Worm (Caenorhabditis elegans): Measurements from ENCODE around the gene T16G1.7.

The T16G1.7 gene

ce11 chrV:12937098-12937497 lies 2.2 kb upstream of the T16G1.7 start, which contains the start of gene T16G1.6:
T16G1.6 (minus strand) TSS chrV:12937174.
- TF ChIP-seq unc-86 (tag; optimal IDR thresholded peaks at IDR 0.05) (no peak), fkh-8 (tag; optimal IDR thresholded peaks at IDR 0.05) (no peak), fkh-4 (tag; optimal IDR thresholded peaks at IDR 0.05; ENCODE audit: borderline replicate concordance) (no peak), nhr-20 (tag; optimal IDR thresholded peaks at IDR 0.05) (peak; percentile 56), zag-1 (tag; optimal IDR thresholded peaks at IDR 0.05) (no peak), lin-35 (GFP tag; optimal IDR thresholded peaks at IDR 0.05) (peak in 1 of 2 experiments; percentile 17), elt-2 (tag; optimal IDR thresholded peaks at IDR 0.05) (peak; percentile 82), lin-14 (GFP tag; optimal IDR thresholded peaks at IDR 0.05) (peak; percentile 4), hlh-4 (tag; optimal IDR thresholded peaks at IDR 0.05) (no peak), unc-62 (GFP tag; optimal IDR thresholded peaks at IDR 0.05) (no peak)

ce11 chrV:12933654-12934053 lies 1.3 kb downstream of the T16G1.7 start:
- TF ChIP-seq zip-4 (GFP tag; optimal IDR thresholded peaks at IDR 0.05) = no peak
- TF ChIP-seq jun-1 (tag; optimal IDR thresholded peaks at IDR 0.05) = no peak
- peak; percentile 28 for TF ChIP-seq nhr-85 (tag)
- TF ChIP-seq elt-2 (tag; optimal IDR thresholded peaks at IDR 0.05) = peak; percentile 37
- TF ChIP-seq efl-1 (optimal IDR thresholded peaks at IDR 0.05) = no peak
- peak in 1 of 2 experiments; percentile 2 for TF ChIP-seq efl-1 (GFP tag; optimal IDR thresholded peaks at IDR 0.05 in 1 of 2)
- TF ChIP-seq nhr-20 (tag; optimal IDR thresholded peaks at IDR 0.05) = no peak
- TF ChIP-seq C16A3.4 (tag; optimal IDR thresholded peaks at IDR 0.05) = no peak
- no peak for TF ChIP-seq nhr-11 (tag; optimal IDR thresholded peaks at IDR 0.05)
- no peak for TF ChIP-seq dsc-1 (tag; optimal IDR thresholded peaks at IDR 0.05)
- no peak for TF ChIP-seq nhr-47 (tag; optimal IDR thresholded peaks at IDR 0.05)
- TF ChIP-seq fkh-4 (tag; optimal IDR thresholded peaks at IDR 0.05; ENCODE audit: borderline replicate concordance) = no peak
- no peak for TF ChIP-seq tlp-1 (tag; optimal IDR thresholded peaks at IDR 0.05)
- TF ChIP-seq nhr-77 (tag; optimal IDR thresholded peaks at IDR 0.05) = no peak

ce11 chrV:12928929-12929532 lies 5.9 kb downstream of the T16G1.7 start, which contains the start of gene T16G1.2:
T16G1.2 (plus strand) TSS chrV:12929482.
- TF ChIP-seq sox-4 (tag; optimal IDR thresholded peaks at IDR 0.05) = no peak
- TF ChIP-seq blmp-1 (tag; optimal IDR thresholded peaks at IDR 0.05) = peak; percentile 97

DNA sequence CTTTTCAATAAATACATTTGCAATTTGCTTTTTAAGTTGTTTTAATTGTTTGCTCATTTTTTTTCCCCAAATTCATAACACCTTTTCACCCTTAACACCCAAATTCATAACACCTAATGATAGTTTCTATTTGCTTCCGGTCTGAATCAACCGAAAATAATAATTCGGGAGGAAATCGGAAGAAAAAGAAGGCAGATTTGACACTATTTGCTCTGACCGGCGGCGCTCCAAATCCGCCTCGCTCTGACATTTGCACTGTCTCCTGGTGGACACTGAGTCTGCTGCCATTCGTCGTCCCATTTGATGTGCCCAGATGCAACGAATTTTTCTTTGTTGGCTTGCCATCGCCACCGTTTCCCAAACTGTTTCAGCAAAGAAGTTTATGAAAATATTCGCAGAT lies 10.8 kb downstream of the T16G1.7 start, which contains the start of gene pqn-67:
pqn-67 (plus strand) TSS at position 301 of the 400 bp plus-strand sequence.
- no peak for TF ChIP-seq ets-5 (GFP tag; IDR thresholded peaks at IDR 0.05)
- no peak for TF ChIP-seq efl-1 (optimal IDR thresholded peaks at IDR 0.05)
- peak in 1 of 2 experiments; percentile 12 for TF ChIP-seq efl-1 (GFP tag; optimal IDR thresholded peaks at IDR 0.05 in 1 of 2)

- TF ChIP-seq tbx-2 (tag; optimal IDR thresholded peaks at IDR 0.05) = no peak
- peak; percentile 14 for TF ChIP-seq nhr-20 (tag; optimal IDR thresholded peaks at IDR 0.05)
These were observed 12.6 kb downstream of the T16G1.7 start, which contains the start of gene dhrs-4 for ce11 chrV:12922308-12922707. dhrs-4 (plus strand) TSS chrV:12922608.

DNA sequence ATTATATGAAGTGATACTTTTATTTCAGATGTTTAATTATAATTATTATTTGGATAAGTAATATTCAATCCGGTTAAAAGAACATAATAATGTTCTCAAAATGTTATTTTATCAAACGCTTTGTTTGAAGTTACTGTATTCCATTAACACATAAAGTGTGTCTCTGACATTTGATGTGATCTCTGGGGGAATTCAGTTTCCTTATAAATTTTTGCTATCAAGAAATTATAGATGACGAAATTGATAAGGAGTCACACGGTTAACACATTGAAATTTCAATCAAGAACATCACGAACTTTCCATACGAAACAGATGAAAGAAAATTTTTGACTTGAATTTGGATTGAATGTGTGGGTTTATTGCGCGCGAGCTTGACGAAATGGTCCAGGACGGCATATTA lies 13.2 kb downstream of the T16G1.7 start:
- no peak for TF ChIP-seq aly-2 (tag; optimal IDR thresholded peaks at IDR 0.05)
- TF ChIP-seq ets-5 (GFP tag; IDR thresholded peaks at IDR 0.05) = no peak
- no peak for TF ChIP-seq fkh-4 (tag; optimal IDR thresholded peaks at IDR 0.05; ENCODE audit: borderline replicate concordance)
- TF ChIP-seq nhr-90 (tag; optimal IDR thresholded peaks at IDR 0.05; ENCODE audit: poor library complexity) = no peak
- no peak for TF ChIP-seq mdl-1 (tag; optimal IDR thresholded peaks at IDR 0.05)
- TF ChIP-seq ceh-82 (tag; optimal IDR thresholded peaks at IDR 0.05) = no peak
- no peak for TF ChIP-seq ztf-4 (tag; optimal IDR thresholded peaks at IDR 0.05)
- TF ChIP-seq pag-3 (tag; optimal IDR thresholded peaks at IDR 0.05; ENCODE audit: borderline replicate concordance, insufficient read depth) = no peak
- no peak for TF ChIP-seq nhr-19 (GFP tag; conservative IDR thresholded peaks at IDR 0.05)
- TF ChIP-seq pax-3 (tag; optimal IDR thresholded peaks at IDR 0.05) = peak; percentile 15
- peak; percentile 15 for TF ChIP-seq nhr-20 (tag; optimal IDR thresholded peaks at IDR 0.05)
- TF ChIP-seq elt-2 (tag; optimal IDR thresholded peaks at IDR 0.05) = peak; percentile 74
- TF ChIP-seq lin-35 (GFP tag; optimal IDR thresholded peaks at IDR 0.05) = peak in 1 of 2 experiments; percentile 26
- TF ChIP-seq nhr-76 (tag; optimal IDR thresholded peaks at IDR 0.05) = no peak
- TF ChIP-seq blmp-1 (tag; optimal IDR thresholded peaks at IDR 0.05) = no peak
- TF ChIP-seq lin-13 (GFP tag; optimal IDR thresholded peaks at IDR 0.05) = no peak
- no peak for TF ChIP-seq unc-62 (GFP tag; optimal IDR thresholded peaks at IDR 0.05)
- TF ChIP-seq tlp-1 (tag; optimal IDR thresholded peaks at IDR 0.05) = no peak
